Worm (Caenorhabditis elegans) whole organism, L4/young adult: ENCODE results near the gene srr-2.

Source experiments
- W03F9.2 ChIP-seq: fragments of 150-350 bp; optimal IDR thresholded peaks from 2 replicates; lab custom pipeline; 2014; ENCODE audit warnings: missing biosample characterization, missing genetic modification characterization
- him-1 ChIP-seq: sonication (generic microtip); optimal IDR thresholded peaks from 2 replicates; lab custom pipeline; 2016; ENCODE audit warnings: missing genotype, missing genetic modification reagents, missing genetic modification characterization, missing compliant biosample characterization

ce11 chrV:19251844-19252243, 34.9 kb upstream of the srr-2 start, which contains the start of gene F21D9.11:
- no peak for TF ChIP-seq W03F9.2
- TF ChIP-seq him-1, result no peak
